Fruit fly (Drosophila melanogaster) whole organism: ENCODE results near the gene Bub3.

Source experiments
- CG8478 ChIP-seq: fragments of >200 bp; optimal IDR thresholded peaks from 2 replicates; lab custom pipeline; 2018; ENCODE audit warnings: inconsistent platforms
- Dll ChIP-seq: fragments of >200 bp; optimal IDR thresholded peaks from 2 replicates; lab custom pipeline; 2017
- pan ChIP-seq: fragments of >200 bp; optimal IDR thresholded peaks from 2 replicates; lab custom pipeline; 2017
- psq ChIP-seq: fragments of >200 bp; optimal IDR thresholded peaks from 2 replicates; lab custom pipeline; 2017
- usp ChIP-seq: fragments of >200 bp; optimal IDR thresholded peaks from 2 replicates; lab custom pipeline; 2017; ENCODE audit warnings: missing biosample characterization, missing genetic modification characterization, mixed read lengths

dm6 chr3R:29704557-29704956, 29.3 kb upstream of the Bub3 start:
- TF ChIP-seq CG8478: no peak
- TF ChIP-seq usp: no peak
- TF ChIP-seq pan (lab: Kevin White, UChicago): no peak
- TF ChIP-seq Dll (lab: Kevin White, UChicago): no peak
- TF ChIP-seq psq (lab: Kevin White, UChicago): no peak
